Worm (Caenorhabditis elegans) whole organism, L4/young adult: ENCODE results near the gene clec-138.

Experiments
- W03F9.2 ChIP-seq: fragments of 150-350 bp; optimal IDR thresholded peaks from 2 replicates; lab custom pipeline; 2014; ENCODE audit warnings: missing biosample characterization, missing genetic modification characterization
- dao-5 ChIP-seq: sonication (generic microtip); optimal IDR thresholded peaks from 2 replicates; lab custom pipeline; 2016; ENCODE audit warnings: missing genotype, missing genetic modification characterization, moderate library complexity, missing compliant biosample characterization
- him-1 ChIP-seq: sonication (generic microtip); optimal IDR thresholded peaks from 2 replicates; lab custom pipeline; 2016; ENCODE audit warnings: missing genotype, missing genetic modification reagents, missing genetic modification characterization, missing compliant biosample characterization

DNA sequence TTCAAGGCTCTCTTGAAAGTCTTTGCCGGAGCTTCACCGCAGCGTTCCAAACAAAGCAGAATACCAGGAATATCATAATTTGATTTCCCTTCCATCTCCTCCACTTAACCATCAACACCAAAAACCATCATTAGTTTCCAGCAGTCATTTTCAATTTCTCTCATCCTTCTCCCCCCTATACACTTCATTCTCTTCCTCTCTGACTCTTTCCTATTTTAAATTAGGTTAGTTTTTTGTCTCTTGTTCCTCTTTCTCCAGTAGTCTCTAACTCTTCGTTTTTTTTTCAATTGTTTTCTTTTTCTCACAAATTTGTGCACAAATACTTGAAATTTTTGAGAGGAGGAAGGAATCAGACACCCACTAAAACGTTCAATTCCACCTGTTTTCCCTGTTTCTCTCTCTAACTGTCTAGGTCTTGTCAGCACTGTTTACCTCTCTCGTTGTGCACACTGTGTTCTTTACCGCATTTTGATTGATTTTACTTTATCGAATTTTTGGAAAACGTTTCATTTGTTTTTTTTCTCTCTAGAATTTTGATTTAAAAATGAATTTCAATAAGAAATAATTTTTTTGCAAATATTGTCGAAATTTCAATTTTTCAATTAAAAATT, 12.8 kb downstream of the clec-138 start:
- TF ChIP-seq him-1 (tag; lab: Kevin White, UChicago) (no peak), dao-5 (tag; lab: Kevin White, UChicago) (no peak), W03F9.2 (tag; lab: Kevin White, UChicago) (no peak)
